Worm (Caenorhabditis elegans): ENCODE data around the gene T22C8.4.

T22C8.4 gene

DNA sequence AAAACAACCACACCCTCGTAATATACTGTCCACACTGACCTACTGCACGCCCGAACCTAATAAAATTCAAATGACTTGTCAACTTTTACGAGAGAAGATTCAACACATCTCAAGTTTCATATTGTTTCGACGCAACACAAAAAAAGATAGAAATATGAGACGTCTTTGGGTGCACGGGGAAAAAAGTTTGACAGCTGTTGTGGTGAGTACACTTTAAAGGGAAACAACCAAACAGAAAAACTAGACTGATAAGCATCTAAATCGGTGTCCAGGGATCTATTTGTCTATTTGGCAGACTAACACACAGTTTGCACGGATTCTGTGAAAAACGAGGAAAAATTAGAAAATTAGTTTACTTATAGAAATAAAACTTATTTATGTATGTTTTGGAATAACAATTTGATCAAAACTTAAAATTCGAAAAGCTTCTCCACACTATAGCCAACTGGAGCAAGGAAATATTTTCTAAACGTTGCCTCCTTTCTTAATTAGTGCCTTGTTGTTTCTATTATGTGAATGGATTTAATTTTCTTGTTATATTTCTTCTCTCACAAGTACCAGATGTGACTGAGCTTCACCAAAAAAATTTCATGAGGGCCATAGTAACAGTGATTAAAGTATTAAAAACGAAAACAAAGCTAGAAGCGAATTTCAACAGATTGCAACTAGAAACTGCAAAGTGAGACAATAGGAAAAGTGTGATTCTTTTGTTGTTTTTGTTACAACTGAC, 20.5 kb upstream of the T22C8.4 start:
- TF ChIP-seq nhr-77 (tag; optimal IDR thresholded peaks at IDR 0.05) (no peak), egl-27 (tag; optimal IDR thresholded peaks at IDR 0.05) (no peak), pha-4 (tag; optimal IDR thresholded peaks at IDR 0.05) (peak; percentile 20), lin-39 (tag; optimal IDR thresholded peaks at IDR 0.05) (peak; percentile 31), fos-1 (tag; optimal IDR thresholded peaks at IDR 0.05) (no peak), elt-1 (tag; optimal IDR thresholded peaks at IDR 0.05) (no peak), nhr-43 (tag; optimal IDR thresholded peaks at IDR 0.05; ENCODE audit: poor library complexity, severe bottlenecking) (no peak), nhr-12 (tag; optimal IDR thresholded peaks at IDR 0.05) (no peak), skn-1 (tag; optimal IDR thresholded peaks at IDR 0.05) (no peak), egl-5 (tag; optimal IDR thresholded peaks at IDR 0.05) (no peak), unc-62 (GFP tag; optimal IDR thresholded peaks at IDR 0.05) (peak; percentile 7)

DNA sequence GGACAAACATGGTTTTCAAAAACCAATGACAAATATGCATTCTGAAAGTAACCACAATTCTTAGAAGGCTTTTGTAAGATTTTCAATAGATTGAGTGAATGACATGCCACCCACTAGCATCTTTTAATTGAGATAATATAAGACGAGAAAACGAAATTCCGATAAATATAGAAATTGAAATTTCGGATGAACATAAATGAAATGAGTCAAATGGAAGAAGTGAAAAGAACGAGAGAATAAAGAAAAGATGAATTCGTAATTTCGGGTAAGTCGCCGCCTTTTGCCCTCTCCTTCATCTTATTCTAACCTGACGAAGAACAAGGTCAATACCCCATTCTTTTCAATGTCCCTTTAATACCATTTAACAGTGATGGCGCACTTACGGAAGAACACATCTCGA, 19.1 kb upstream of the T22C8.4 start:
- no peak for TF ChIP-seq mml-1 (tag; optimal IDR thresholded peaks at IDR 0.05)
- no peak for TF ChIP-seq elt-2 (tag; optimal IDR thresholded peaks at IDR 0.05)
- no peak for TF ChIP-seq nhr-23 (tag; optimal IDR thresholded peaks at IDR 0.05)
- TF ChIP-seq lin-15B (tag; optimal IDR thresholded peaks at IDR 0.05), result no peak
- TF ChIP-seq ceh-9 (tag; optimal IDR thresholded peaks at IDR 0.05), result no peak
- TF ChIP-seq fos-1 (tag; optimal IDR thresholded peaks at IDR 0.05), result no peak
- TF ChIP-seq tbx-2 (tag; optimal IDR thresholded peaks at IDR 0.05), result no peak
- TF ChIP-seq nhr-76 (tag; optimal IDR thresholded peaks at IDR 0.05), result no peak
- no peak for TF ChIP-seq nhr-43 (tag; optimal IDR thresholded peaks at IDR 0.05; ENCODE audit: poor library complexity, severe bottlenecking)
- TF ChIP-seq elt-3 (tag; optimal IDR thresholded peaks at IDR 0.05), result no peak
- TF ChIP-seq pha-4 (tag; optimal IDR thresholded peaks at IDR 0.05), result no peak
- TF ChIP-seq ceh-28 (tag; optimal IDR thresholded peaks at IDR 0.05), result no peak
- TF ChIP-seq aly-2 (tag; optimal IDR thresholded peaks at IDR 0.05), result no peak
- no peak for TF ChIP-seq nhr-67 (tag; optimal IDR thresholded peaks at IDR 0.05)
- TF ChIP-seq nhr-12 (tag; optimal IDR thresholded peaks at IDR 0.05), result no peak
- no peak for TF ChIP-seq zag-1 (tag; optimal IDR thresholded peaks at IDR 0.05)
- TF ChIP-seq nfya-1 (tag; optimal IDR thresholded peaks at IDR 0.05; ENCODE audit: insufficient read depth), result no peak
- no peak for TF ChIP-seq nhr-237 (tag; optimal IDR thresholded peaks at IDR 0.05)
- no peak for TF ChIP-seq sea-2 (GFP tag; optimal IDR thresholded peaks at IDR 0.05)

DNA sequence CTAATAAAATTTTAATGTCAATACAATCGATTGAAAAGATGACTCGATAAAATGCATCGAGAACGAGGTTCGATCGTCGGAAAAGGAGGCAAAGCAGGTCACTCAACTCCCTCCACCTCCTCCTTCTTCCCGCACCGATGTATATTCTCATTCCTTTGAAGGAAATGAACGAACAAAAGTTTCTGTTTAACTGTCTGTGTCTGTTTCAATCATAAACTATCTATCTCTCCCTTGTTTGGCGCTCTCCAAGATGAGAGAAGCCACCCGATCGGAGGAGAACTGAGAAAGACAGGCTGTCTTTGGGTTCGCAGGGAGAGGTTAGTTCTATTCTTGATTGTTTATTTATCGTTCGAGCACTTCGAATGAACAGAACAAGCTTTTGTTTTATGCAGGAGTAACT, 17.8 kb upstream of the T22C8.4 start, which contains the start of gene D2085.7:
Gene D2085.7 (plus strand): TSS at position 251 of the 400 bp plus-strand sequence.
- TF ChIP-seq nhr-23 (tag; optimal IDR thresholded peaks at IDR 0.05), result peak; percentile 25
- TF ChIP-seq hmg-11 (tag; optimal IDR thresholded peaks at IDR 0.05), result no peak
- TF ChIP-seq nhr-25 (tag; optimal IDR thresholded peaks at IDR 0.05), result peak; percentile 37
- peak; percentile 24 for TF ChIP-seq elt-2 (tag; optimal IDR thresholded peaks at IDR 0.05)
- no peak for TF ChIP-seq unc-39 (tag; optimal IDR thresholded peaks at IDR 0.05)

DNA sequence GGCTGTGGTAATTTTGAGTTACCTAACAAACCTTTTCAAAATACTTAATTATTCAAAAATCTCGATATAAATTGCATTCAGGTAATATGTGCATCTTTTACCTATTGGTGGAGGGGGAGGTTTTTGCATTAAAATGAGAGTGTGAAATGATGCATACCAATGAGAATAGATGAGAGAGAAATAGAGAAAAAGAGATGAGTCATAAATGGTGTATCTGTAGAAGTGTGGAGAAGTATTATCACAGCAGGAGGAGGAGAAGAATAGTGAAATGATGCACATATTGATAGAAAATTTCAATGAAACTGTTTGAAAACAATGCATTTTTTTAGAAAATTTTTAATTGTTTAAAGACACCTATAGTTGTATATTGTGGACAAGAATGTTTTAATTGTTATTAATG, 17.2 kb upstream of the T22C8.4 start:
- TF ChIP-seq egl-27 (tag; optimal IDR thresholded peaks at IDR 0.05), result no peak
- no peak for TF ChIP-seq hmg-11 (tag; optimal IDR thresholded peaks at IDR 0.05)
- no peak for TF ChIP-seq ama-1 (optimal IDR thresholded peaks at IDR 0.05)
- TF ChIP-seq elt-2 (tag; optimal IDR thresholded peaks at IDR 0.05), result peak; percentile 29
- TF ChIP-seq nfya-1 (tag; optimal IDR thresholded peaks at IDR 0.05; ENCODE audit: insufficient read depth), result peak; percentile 18
- no peak for TF ChIP-seq ceh-28 (tag; optimal IDR thresholded peaks at IDR 0.05)
- TF ChIP-seq pha-4 (tag; optimal IDR thresholded peaks at IDR 0.05), result peak; percentile 45
- TF ChIP-seq pqm-1 (tag; optimal IDR thresholded peaks at IDR 0.05), result peak; percentile 22

- TF ChIP-seq hmg-11 (tag; optimal IDR thresholded peaks at IDR 0.05) (no peak), pqm-1 (tag; optimal IDR thresholded peaks at IDR 0.05) (no peak), ztf-11 (tag; optimal IDR thresholded peaks at IDR 0.05) (no peak), mdl-1 (tag; optimal IDR thresholded peaks at IDR 0.05) (no peak), unc-62 (GFP tag; optimal IDR thresholded peaks at IDR 0.05) (no peak), elt-1 (tag; optimal IDR thresholded peaks at IDR 0.05) (no peak)
Measured at ce11 chrII:8639553-8639952, 16.3 kb upstream of the T22C8.4 start.
